Fruit fly (Drosophila melanogaster): ENCODE measurements around the gene CG13318.

Gene CG13318

DNA sequence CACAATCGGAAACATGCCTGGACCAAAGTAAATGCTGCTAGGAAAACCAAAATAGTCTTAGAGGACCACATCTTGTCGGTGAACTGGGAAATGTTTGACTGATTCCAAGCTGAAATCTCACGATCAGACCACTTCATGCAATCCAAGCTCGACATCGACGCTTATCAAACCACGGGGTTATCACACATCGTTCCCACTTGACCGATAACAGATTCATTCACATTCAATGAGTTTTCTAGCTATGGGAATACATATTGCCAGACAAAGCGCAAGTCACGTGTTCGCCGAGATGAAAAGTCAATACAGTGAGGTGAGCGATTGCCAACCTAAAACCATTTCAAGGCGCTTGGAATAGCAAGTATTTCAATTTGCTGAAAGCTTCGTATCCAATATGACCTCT, 37.2 kb upstream of the CG13318 start:
- TF ChIP-seq CG14441 (GFP tag; IDR thresholded peaks at IDR 0.05): no peak
- TF ChIP-seq klu (GFP tag; IDR thresholded peaks at IDR 0.05): no peak
- no peak for TF ChIP-seq CG8290 (GFP tag; optimal IDR thresholded peaks at IDR 0.05)
- TF ChIP-seq CG8290 (tag; optimal IDR thresholded peaks at IDR 0.05): peak in 1 of 2 experiments; percentile 24
- no peak for TF ChIP-seq Bgb (GFP tag; IDR thresholded peaks at IDR 0.05; ENCODE audit: partially characterized antibody)
- TF ChIP-seq CG2875 (GFP tag; optimal IDR thresholded peaks at IDR 0.05): no peak
- no peak for TF ChIP-seq rib (GFP tag; IDR thresholded peaks at IDR 0.05)
- peak; percentile 16 for TF ChIP-seq B-H2 (GFP tag; optimal IDR thresholded peaks at IDR 0.05)
- no peak for TF ChIP-seq H15 (GFP tag; IDR thresholded peaks at IDR 0.05)
- peak; percentile 19 for TF ChIP-seq CG18599 (GFP tag; optimal IDR thresholded peaks at IDR 0.05)
- peak; percentile 49 for TF ChIP-seq CG7987 (GFP tag; optimal IDR thresholded peaks at IDR 0.05)
- TF ChIP-seq ci (GFP tag; IDR thresholded peaks at IDR 0.05): peak; percentile 44; the same call in 1 of the 3 replicates
- TF ChIP-seq CG12769 (tag; optimal IDR thresholded peaks at IDR 0.05): peak; percentile 20
- TF ChIP-seq CG43689 (GFP tag; IDR thresholded peaks at IDR 0.05): no peak
- peak; percentile 46 for TF ChIP-seq grn (GFP tag; optimal IDR thresholded peaks at IDR 0.05)
- TF ChIP-seq CG4854 (GFP tag; optimal IDR thresholded peaks at IDR 0.05): no peak
- peak; percentile 91 for TF ChIP-seq cwo (GFP tag; optimal IDR thresholded peaks at IDR 0.05)
- peak; percentile 27 for TF ChIP-seq gro (GFP tag; optimal IDR thresholded peaks at IDR 0.05)
- TF ChIP-seq CrebB (tag; optimal IDR thresholded peaks at IDR 0.05): peak; percentile 7
- TF ChIP-seq mirr (GFP tag; optimal IDR thresholded peaks at IDR 0.05): peak; percentile 57
- peak; percentile 54 for TF ChIP-seq sug (tag; optimal IDR thresholded peaks at IDR 0.05)

DNA sequence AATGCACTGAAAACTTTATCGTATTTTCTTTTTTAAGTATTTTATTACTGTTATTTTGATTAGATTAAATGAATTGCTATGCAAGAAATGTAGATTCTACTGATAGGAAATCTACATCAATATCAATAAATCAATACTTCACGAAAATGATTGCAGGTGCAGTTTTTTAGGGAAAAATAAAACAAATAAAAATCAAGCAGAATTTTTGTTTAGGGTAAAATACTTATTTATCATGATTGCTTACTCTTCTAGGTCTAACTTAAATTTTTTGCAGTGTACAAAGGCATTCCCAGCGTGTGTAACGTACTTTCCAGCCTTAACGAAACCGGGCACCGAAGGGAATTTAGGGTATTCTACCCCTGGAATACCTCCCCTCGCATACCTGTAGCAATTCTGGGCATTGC, 36.0 kb upstream of the CG13318 start:
- TF ChIP-seq Oli (tag; optimal IDR thresholded peaks at IDR 0.05) (peak; percentile 73), dysf (GFP tag; IDR thresholded peaks at IDR 0.05) (0 out of 3 replicates have a peak, but pooled peaks have one; percentile 27), ash1 (GFP tag; optimal IDR thresholded peaks at IDR 0.05) (no peak), CG4404 (GFP tag; IDR thresholded peaks at IDR 0.05) (peak; percentile 90), Oaz (GFP tag; IDR thresholded peaks at IDR 0.05) (no peak), CG10959 (GFP tag; IDR thresholded peaks at IDR 0.05) (peak; percentile 84), CG13123 (GFP tag; optimal IDR thresholded peaks at IDR 0.05) (peak; percentile 19), Atf-2 (GFP tag; optimal IDR thresholded peaks at IDR 0.05) (peak; percentile 67), CG7556 (GFP tag; optimal IDR thresholded peaks at IDR 0.05) (peak; percentile 86), ci (GFP tag; IDR thresholded peaks at IDR 0.05) (0 out of 3 replicates have a peak, but pooled peaks have one; percentile 17), dan (GFP tag; IDR thresholded peaks at IDR 0.05) (no peak; the same call in 1 of the 2 replicates), CG13894 (tag; optimal IDR thresholded peaks at IDR 0.05) (no peak), oc (tag; optimal IDR thresholded peaks at IDR 0.05) (peak; percentile 27), Lim3 (GFP tag; IDR thresholded peaks at IDR 0.05) (no peak), Bdp1 (GFP tag; optimal IDR thresholded peaks at IDR 0.05) (peak; percentile 5), CG17186 (GFP tag; optimal IDR thresholded peaks at IDR 0.05) (no peak), CG1603 (tag; optimal IDR thresholded peaks at IDR 0.05) (peak; percentile 63), CG6683 (GFP tag; optimal IDR thresholded peaks at IDR 0.05) (no peak), Blimp-1 (GFP tag; optimal IDR thresholded peaks at IDR 0.05) (peak; percentile 70), CG12942 (GFP tag; optimal IDR thresholded peaks at IDR 0.05) (peak; percentile 52), MTF-1 (GFP tag; optimal IDR thresholded peaks at IDR 0.05; ENCODE audit: borderline replicate concordance) (no peak), Myb (GFP tag; optimal IDR thresholded peaks at IDR 0.05) (peak; percentile 2), CG9437 (GFP tag; optimal IDR thresholded peaks at IDR 0.05) (peak; percentile 44), D (optimal IDR thresholded peaks at IDR 0.05) (no peak), D (GFP tag; optimal IDR thresholded peaks at IDR 0.05) (peak; percentile 86), CG8765 (GFP tag; IDR thresholded peaks at IDR 0.05) (peak; percentile 75), CG4282 (GFP tag; optimal IDR thresholded peaks at IDR 0.05) (no peak), CG3838 (GFP tag; optimal IDR thresholded peaks at IDR 0.05) (peak; percentile 27), CG18764 (GFP tag; optimal IDR thresholded peaks at IDR 0.05) (peak; percentile 68), MBD-R2 (GFP tag; IDR thresholded peaks at IDR 0.05) (no peak), jumu (GFP tag; optimal IDR thresholded peaks at IDR 0.05) (no peak), CG8388 (GFP tag; optimal IDR thresholded peaks at IDR 0.05) (peak; percentile 82)

Data from whole organism, embryonic.